Fruit fly (Drosophila melanogaster): Measurements from ENCODE around the gene CG13901.

The CG13901 gene

DNA sequence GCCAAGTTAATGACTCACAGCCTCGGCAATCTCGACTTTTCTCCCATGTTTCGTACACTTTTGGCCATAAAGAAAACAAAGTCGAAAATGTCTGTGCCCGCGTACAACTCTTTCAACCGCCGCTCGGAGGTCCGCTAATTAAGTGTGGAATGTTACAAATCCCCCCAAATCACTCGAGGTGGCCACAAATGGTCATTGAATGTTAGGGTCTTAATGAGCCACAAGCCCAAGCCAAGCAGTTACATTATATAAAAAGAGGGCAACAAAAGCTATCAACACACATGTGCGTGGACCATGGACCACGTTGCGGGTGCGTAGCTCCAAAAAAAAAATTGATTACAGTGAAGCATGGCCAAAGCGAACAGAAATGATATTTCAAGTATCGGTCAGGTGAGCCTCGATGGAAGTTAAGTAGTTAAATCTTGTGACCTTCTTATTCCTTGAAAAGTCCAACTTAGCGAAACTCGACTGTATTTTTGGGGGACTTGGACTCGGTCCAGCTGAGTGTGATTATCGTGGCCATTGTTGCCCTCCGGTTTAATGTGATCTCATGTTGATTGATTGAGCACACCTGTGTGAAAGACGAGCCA is 18.2 kb downstream of the CG13901 start (continued):
- TF ChIP-seq CG9727 (GFP tag; optimal IDR thresholded peaks at IDR 0.05): peak; percentile 68
- TF ChIP-seq CG33557 (GFP tag; optimal IDR thresholded peaks at IDR 0.05): no peak
- no peak for TF ChIP-seq CG15479 (GFP tag; optimal IDR thresholded peaks at IDR 0.05)
- TF ChIP-seq tap (tag; optimal IDR thresholded peaks at IDR 0.05): peak; percentile 77
- TF ChIP-seq Nf-YA (GFP tag; IDR thresholded peaks at IDR 0.05): peak; percentile 87
- peak; percentile 87 for TF ChIP-seq CG1024 (GFP tag; IDR thresholded peaks at IDR 0.05)
- peak; percentile 26 for TF ChIP-seq slou (GFP tag; optimal IDR thresholded peaks at IDR 0.05)
- no peak for TF ChIP-seq CG2129 (GFP tag; IDR thresholded peaks at IDR 0.05; ENCODE audit: partially characterized antibody)
- peak; percentile 81 for TF ChIP-seq Dip3 (GFP tag; optimal IDR thresholded peaks at IDR 0.05)
- TF ChIP-seq nerfin-2 (GFP tag; IDR thresholded peaks at IDR 0.05; ENCODE audit: partially characterized antibody): no peak
- peak; percentile 92 for TF ChIP-seq CG7372 (GFP tag; IDR thresholded peaks at IDR 0.05)
- TF ChIP-seq MESR4 (GFP tag; optimal IDR thresholded peaks at IDR 0.05): peak; percentile 9
- TF ChIP-seq H15 (GFP tag; IDR thresholded peaks at IDR 0.05): peak; percentile 93
- peak; percentile 74 for TF ChIP-seq CG10321 (GFP tag; IDR thresholded peaks at IDR 0.05)
- peak; percentile 75 for TF ChIP-seq CG4854 (GFP tag; optimal IDR thresholded peaks at IDR 0.05)
- TF ChIP-seq CG15514 (GFP tag; optimal IDR thresholded peaks at IDR 0.05): peak; percentile 67
- peak; percentile 78 for TF ChIP-seq Hr3 (GFP tag; optimal IDR thresholded peaks at IDR 0.05)
- peak; percentile 77 for TF ChIP-seq ftz-f1 (GFP tag; optimal IDR thresholded peaks at IDR 0.05)
- TF ChIP-seq sr (GFP tag; IDR thresholded peaks at IDR 0.05): peak; percentile 85
- TF ChIP-seq p53 (GFP tag; optimal IDR thresholded peaks at IDR 0.05): peak; percentile 67
- TF ChIP-seq CG12155 (GFP tag; optimal IDR thresholded peaks at IDR 0.05): peak; percentile 82
- TF ChIP-seq CG18599 (GFP tag; optimal IDR thresholded peaks at IDR 0.05): peak; percentile 90
- TF ChIP-seq CG13424 (tag; optimal IDR thresholded peaks at IDR 0.05): peak; percentile 88
- peak; percentile 94 for TF ChIP-seq sens-2 (GFP tag; IDR thresholded peaks at IDR 0.05)
- TF ChIP-seq chn (GFP tag; optimal IDR thresholded peaks at IDR 0.05): peak; percentile 87
- TF ChIP-seq zfh1 (GFP tag; IDR thresholded peaks at IDR 0.05): peak; percentile 94
- no peak for TF ChIP-seq tna (GFP tag; IDR thresholded peaks at IDR 0.05; ENCODE audit: partially characterized antibody)
- TF ChIP-seq CG13775 (GFP tag; optimal IDR thresholded peaks at IDR 0.05): peak; percentile 56
- peak; percentile 92 for TF ChIP-seq CG17359 (tag; optimal IDR thresholded peaks at IDR 0.05)
- no peak for TF ChIP-seq pzg (GFP tag; optimal IDR thresholded peaks at IDR 0.05)
- TF ChIP-seq repo (GFP tag; optimal IDR thresholded peaks at IDR 0.05): peak; percentile 84
- no peak for TF ChIP-seq zen2 (GFP tag; IDR thresholded peaks at IDR 0.05; ENCODE audit: partially characterized antibody)
- TF ChIP-seq nau (GFP tag; optimal IDR thresholded peaks at IDR 0.05): peak; percentile 64
- TF ChIP-seq nerfin-1 (tag; optimal IDR thresholded peaks at IDR 0.05): peak; percentile 71
- TF ChIP-seq CG11398 (GFP tag; optimal IDR thresholded peaks at IDR 0.05): peak; percentile 86
- no peak for TF ChIP-seq D (optimal IDR thresholded peaks at IDR 0.05)
- TF ChIP-seq D (GFP tag; optimal IDR thresholded peaks at IDR 0.05): peak; percentile 62
- TF ChIP-seq Atf6 (GFP tag; IDR thresholded peaks at IDR 0.05): peak; percentile 93
- peak; percentile 74 for TF ChIP-seq CG12744 (GFP tag; optimal IDR thresholded peaks at IDR 0.05)
- TF ChIP-seq tgo (GFP tag; IDR thresholded peaks at IDR 0.05): peak; percentile 93
- peak; percentile 92 for TF ChIP-seq CG43689 (GFP tag; IDR thresholded peaks at IDR 0.05)
- peak; percentile 81 for TF ChIP-seq jigr1 (GFP tag; IDR thresholded peaks at IDR 0.05)
- TF ChIP-seq Spps (tag; optimal IDR thresholded peaks at IDR 0.05): peak; percentile 45
- peak; percentile 94 for TF ChIP-seq sd (tag; optimal IDR thresholded peaks at IDR 0.05)
- peak; percentile 85 for TF ChIP-seq Six4 (GFP tag; optimal IDR thresholded peaks at IDR 0.05)
- TF ChIP-seq CG3407 (GFP tag; optimal IDR thresholded peaks at IDR 0.05): peak; percentile 71
- TF ChIP-seq gt (GFP tag; IDR thresholded peaks at IDR 0.05): peak; percentile 78
- TF ChIP-seq CG10959 (GFP tag; IDR thresholded peaks at IDR 0.05): peak; percentile 57; the same call in 1 of the 2 replicates
- TF ChIP-seq prd (optimal IDR thresholded peaks at IDR 0.05): no peak
- peak; percentile 95 for TF ChIP-seq prd (GFP tag; IDR thresholded peaks at IDR 0.05)
- peak; percentile 83 for TF ChIP-seq maf-S (GFP tag; optimal IDR thresholded peaks at IDR 0.05)

Measured in whole organism, embryonic.